Fruit fly (Drosophila melanogaster) whole organism, embryonic: ENCODE measurements around the gene GstO3.
A peak's percentile ranks its signal among the peaks of the same experiment; 100 is the strongest.

Experiments used
- Abd-B ChIP-seq: fragments of 200-800 bp; sonication (Bioruptor generic); optimal IDR thresholded peaks from 2 replicates; lab custom pipeline; 2018; ENCODE audit warnings: missing biosample characterization, mild to moderate bottlenecking, missing genetic modification characterization, moderate library complexity
- B-H2 ChIP-seq: fragments of 200-800 bp; sonication (Bioruptor generic); optimal IDR thresholded peaks from 2 replicates; lab custom pipeline; 2018; ENCODE audit warnings: missing biosample characterization, mild to moderate bottlenecking, missing genetic modification characterization
- Bgb ChIP-seq: fragments of 200-800 bp; sonication (Bioruptor generic); IDR thresholded peaks from 2 replicates; pipeline ENCODE4 v1.3.6; 2022; ENCODE audit warnings: missing biosample characterization, missing genetic modification characterization; ENCODE audit not compliant: partially characterized antibody
- C15 ChIP-seq: fragments of 200-800 bp; sonication (Bioruptor generic); IDR thresholded peaks from 3 replicates; pipeline ENCODE4 v1.3.6; 2022; ENCODE audit warnings: missing biosample characterization, missing genetic modification characterization
- CG10209 ChIP-seq: fragments of 200-800 bp; sonication (Bioruptor generic); optimal IDR thresholded peaks from 3 replicates; lab custom pipeline; 2017; ENCODE audit warnings: missing biosample characterization, mild to moderate bottlenecking, missing genetic modification characterization, missing genetic modification reagents
- CG11085 ChIP-seq: fragments of 200-800 bp; sonication (Bioruptor generic); IDR thresholded peaks from 2 replicates; pipeline ENCODE4 v1.3.6; 2022; ENCODE audit warnings: missing biosample characterization, missing genetic modification characterization
- CG11093 ChIP-seq: fragments of 200-800 bp; sonication (Bioruptor generic); IDR thresholded peaks from 3 replicates; pipeline ENCODE4 v1.3.6; 2022; ENCODE audit warnings: missing biosample characterization, missing genetic modification characterization
- CG12391 ChIP-seq: fragments of 200-800 bp; sonication (Bioruptor generic); optimal IDR thresholded peaks from 3 replicates; lab custom pipeline; 2018; ENCODE audit warnings: missing biosample characterization, mild to moderate bottlenecking, missing genetic modification characterization, moderate library complexity
- CG12942 ChIP-seq: fragments of 200-800 bp; sonication (Bioruptor generic); optimal IDR thresholded peaks from 3 replicates; lab custom pipeline; 2016; ENCODE audit warnings: missing biosample characterization, missing genetic modification characterization
- CG16815 ChIP-seq: fragments of 200-800 bp; sonication (Bioruptor generic); optimal IDR thresholded peaks from 3 replicates; lab custom pipeline; 2017; ENCODE audit warnings: missing biosample characterization, mild to moderate bottlenecking, missing genetic modification characterization
- CG17568 ChIP-seq: fragments of 200-800 bp; sonication (Bioruptor generic); optimal IDR thresholded peaks from 2 replicates; lab custom pipeline; 2018; ENCODE audit warnings: missing biosample characterization, mild to moderate bottlenecking, missing genetic modification characterization, moderate library complexity
- CG18262 ChIP-seq: fragments of 200-800 bp; optimal IDR thresholded peaks from 3 replicates; lab custom pipeline; 2019; ENCODE audit warnings: missing biosample characterization, mild to moderate bottlenecking, missing genetic modification characterization, moderate library complexity
- CG2889 ChIP-seq: fragments of 200-800 bp; sonication (Bioruptor generic); IDR thresholded peaks from 3 replicates; pipeline ENCODE4 v1.3.6; 2022; ENCODE audit warnings: missing biosample characterization, missing genetic modification characterization
- CG31365 ChIP-seq: fragments of 200-800 bp; sonication (Bioruptor generic); optimal IDR thresholded peaks from 2 replicates; lab custom pipeline; 2018; ENCODE audit warnings: missing biosample characterization, mild to moderate bottlenecking, missing genetic modification characterization
- CG4360 ChIP-seq: fragments of 200-800 bp; sonication (Bioruptor generic); IDR thresholded peaks from 2 replicates; pipeline ENCODE4 v1.3.6; 2022; ENCODE audit warnings: missing biosample characterization, missing genetic modification characterization
- CG4707 ChIP-seq: fragments of 200-800 bp; sonication (Bioruptor generic); optimal IDR thresholded peaks from 2 replicates; lab custom pipeline; 2018; ENCODE audit warnings: missing biosample characterization, mild to moderate bottlenecking, missing genetic modification characterization, moderate library complexity
- CG5953 ChIP-seq: fragments of 200-800 bp; sonication (Bioruptor generic); IDR thresholded peaks from 2 replicates; pipeline ENCODE4 v1.3.6; 2022; ENCODE audit warnings: missing biosample characterization, missing genetic modification characterization
- CG6254 ChIP-seq: fragments of 200-800 bp; sonication (Bioruptor generic); optimal IDR thresholded peaks from 3 replicates; lab custom pipeline; 2017; ENCODE audit warnings: mild to moderate bottlenecking, missing biosample characterization, missing genetic modification reagents, missing genetic modification characterization
- CG7745 ChIP-seq: fragments of 200-800 bp; sonication (Bioruptor generic); optimal IDR thresholded peaks from 2 replicates; lab custom pipeline; 2018; ENCODE audit warnings: missing biosample characterization, mild to moderate bottlenecking, missing genetic modification characterization, moderate library complexity
- CG8359 ChIP-seq: fragments of 200-800 bp; sonication (Bioruptor generic); optimal IDR thresholded peaks from 2 replicates; lab custom pipeline; 2017; ENCODE audit warnings: missing biosample characterization, mild to moderate bottlenecking, missing genetic modification characterization, borderline replicate concordance
- CG9797 ChIP-seq: fragments of 200-800 bp; sonication (Bioruptor generic); optimal IDR thresholded peaks from 3 replicates; lab custom pipeline; 2018; ENCODE audit warnings: missing biosample characterization, mild to moderate bottlenecking, missing genetic modification characterization
- CkIIα-i1 ChIP-seq: fragments of 200-800 bp; sonication (Bioruptor generic); IDR thresholded peaks from 2 replicates; pipeline ENCODE4 v1.3.6; 2022; ENCODE audit warnings: missing biosample characterization, missing genetic modification characterization
- E2f1 ChIP-seq: fragments of 200-800 bp; sonication (Bioruptor generic); IDR thresholded peaks from 2 replicates; pipeline ENCODE4 v1.3.6; 2022; ENCODE audit warnings: missing biosample characterization, missing genetic modification characterization
- Fer3 ChIP-seq: fragments of 200-800 bp; sonication (Bioruptor generic); optimal IDR thresholded peaks from 2 replicates; lab custom pipeline; 2018; ENCODE audit warnings: missing biosample characterization, mild to moderate bottlenecking, missing genetic modification characterization, moderate library complexity
- Kr ChIP-seq: fragments of 200-800 bp; sonication (Bioruptor generic); optimal IDR thresholded peaks from 2 replicates; lab custom pipeline; 2017; ENCODE audit warnings: missing biosample characterization, mild to moderate bottlenecking, missing genetic modification characterization
- Mad ChIP-seq: fragments of 200-800 bp; sonication (Bioruptor generic); optimal IDR thresholded peaks from 2 replicates; lab custom pipeline; 2016; ENCODE audit warnings: missing biosample characterization, missing genetic modification characterization
- NC2α ChIP-seq: fragments of 200-800 bp; sonication (Bioruptor generic); optimal IDR thresholded peaks from 2 replicates; lab custom pipeline; 2016; ENCODE audit warnings: missing biosample characterization, missing genetic modification characterization
- ase ChIP-seq: fragments of 200-800 bp; sonication (Bioruptor generic); IDR thresholded peaks from 3 replicates; pipeline ENCODE4 v1.3.6; 2022; ENCODE audit warnings: missing biosample characterization, missing genetic modification characterization
- az2 ChIP-seq: fragments of 200-800 bp; sonication (Bioruptor generic); optimal IDR thresholded peaks from 3 replicates; lab custom pipeline; 2016; ENCODE audit warnings: missing biosample characterization, missing genetic modification characterization
- btn ChIP-seq: fragments of 200-800 bp; sonication (Bioruptor generic); optimal IDR thresholded peaks from 2 replicates; lab custom pipeline; 2016; ENCODE audit warnings: missing biosample characterization, missing genetic modification characterization
- chm ChIP-seq: fragments of 200-800 bp; sonication (Bioruptor generic); IDR thresholded peaks from 2 replicates; pipeline ENCODE4 v1.3.6; 2022; ENCODE audit warnings: missing biosample characterization, missing genetic modification characterization
- ci ChIP-seq: fragments of 200-800 bp; sonication (Bioruptor generic); IDR thresholded peaks from 3 replicates; pipeline ENCODE4 v1.3.6; 2022; ENCODE audit warnings: missing biosample characterization, missing genetic modification characterization
- dati ChIP-seq: fragments of 200-800 bp; sonication (Bioruptor generic); IDR thresholded peaks from 2 replicates; pipeline ENCODE4 v1.3.6; 2022; ENCODE audit warnings: missing biosample characterization, missing genetic modification characterization
- ems ChIP-seq: fragments of 200-800 bp; sonication (Bioruptor generic); optimal IDR thresholded peaks from 3 replicates; lab custom pipeline; 2016; ENCODE audit warnings: missing biosample characterization, missing genetic modification characterization
- fd102C ChIP-seq: fragments of 200-800 bp; sonication (Bioruptor generic); optimal IDR thresholded peaks from 2 replicates; lab custom pipeline; 2018; ENCODE audit warnings: missing biosample characterization, mild to moderate bottlenecking, missing genetic modification characterization, moderate library complexity
- ind ChIP-seq: fragments of 200-800 bp; sonication (Bioruptor generic); optimal IDR thresholded peaks from 3 replicates; lab custom pipeline; 2016; ENCODE audit warnings: missing biosample characterization, missing genetic modification characterization
- knrl ChIP-seq: fragments of 200-800 bp; sonication (Bioruptor generic); IDR thresholded peaks from 3 replicates; pipeline ENCODE4 v1.3.6; 2022; ENCODE audit warnings: missing biosample characterization, missing genetic modification characterization; ENCODE audit not compliant: partially characterized antibody
- mirr ChIP-seq: fragments of 200-800 bp; sonication (Bioruptor generic); optimal IDR thresholded peaks from 3 replicates; lab custom pipeline; 2018; ENCODE audit warnings: missing biosample characterization, mild to moderate bottlenecking, missing genetic modification characterization
- oc ChIP-seq: fragments of 200-800 bp; sonication (Bioruptor generic); optimal IDR thresholded peaks from 2 replicates; lab custom pipeline; 2018; ENCODE audit warnings: missing biosample characterization, mild to moderate bottlenecking, missing genetic modification characterization, moderate library complexity
- rib ChIP-seq: fragments of 200-800 bp; sonication (Bioruptor generic); IDR thresholded peaks from 2 replicates; pipeline ENCODE4 v1.3.6; 2022; ENCODE audit warnings: missing biosample characterization, missing genetic modification characterization
- sd ChIP-seq: fragments of 200-800 bp; sonication (Bioruptor generic); optimal IDR thresholded peaks from 3 replicates; lab custom pipeline; 2018; ENCODE audit warnings: missing biosample characterization, mild to moderate bottlenecking, missing genetic modification characterization, moderate library complexity
- shn ChIP-seq: fragments of 200-800 bp; sonication (Bioruptor generic); optimal IDR thresholded peaks from 3 replicates; lab custom pipeline; 2016; ENCODE audit warnings: missing biosample characterization, missing genetic modification characterization
- sna ChIP-seq: fragments of 200-800 bp; sonication (Bioruptor generic); IDR thresholded peaks from 2 replicates; pipeline ENCODE4 v1.3.6; 2022; ENCODE audit warnings: missing biosample characterization, missing genetic modification characterization; ENCODE audit not compliant: partially characterized antibody
- stc ChIP-seq: fragments of 200-800 bp; sonication (Bioruptor generic); IDR thresholded peaks from 2 replicates; pipeline ENCODE4 v1.3.6; 2022; ENCODE audit warnings: missing biosample characterization, missing genetic modification characterization
- tll ChIP-seq, 2 experiments: fragments of 200-800 bp in 1 of 2; fragments of >200 bp in 1 of 2; sonication (Bioruptor generic) in 1 of 2; optimal IDR thresholded peaks; 2 replicates each; lab custom pipeline; 2017 to 2019; ENCODE audit warnings: missing biosample characterization in 2 of 2, missing genetic modification characterization in 2 of 2, mild to moderate bottlenecking in 1 of 2, moderate library complexity in 1 of 2
- unpg ChIP-seq: fragments of 200-800 bp; sonication (Bioruptor generic); optimal IDR thresholded peaks from 3 replicates; lab custom pipeline; 2018; ENCODE audit warnings: missing biosample characterization, mild to moderate bottlenecking, missing genetic modification characterization, moderate library complexity
- vfl ChIP-seq: fragments of 200-800 bp; sonication (Bioruptor generic); optimal IDR thresholded peaks from 2 replicates; lab custom pipeline; 2016; ENCODE audit warnings: missing biosample characterization, missing genetic modification characterization
- yki ChIP-seq: fragments of >200 bp; optimal IDR thresholded peaks from 3 replicates; lab custom pipeline; 2018
- zfh1 ChIP-seq: fragments of 200-800 bp; sonication (Bioruptor generic); IDR thresholded peaks from 3 replicates; pipeline ENCODE4 v1.3.6; 2022; ENCODE audit warnings: missing biosample characterization, missing genetic modification characterization
- zfh2 ChIP-seq: fragments of 200-800 bp; sonication (Bioruptor generic); optimal IDR thresholded peaks from 2 replicates; lab custom pipeline; 2016; ENCODE audit warnings: missing biosample characterization, missing genetic modification characterization

Gene GstO3

dm6 chr3L:8549183-8549890 is 30.7 kb downstream of the GstO3 start (continued):
- TF ChIP-seq shn: no peak
- peak; percentile 8 for TF ChIP-seq ind (GFP tag; lab: Kevin White, UChicago)
- no peak for TF ChIP-seq yki (lab: Kevin White, UChicago)
- no peak for TF ChIP-seq CG8359 (GFP tag; lab: Kevin White, UChicago)
- TF ChIP-seq oc: peak; percentile 44
- no peak for TF ChIP-seq B-H2
- TF ChIP-seq fd102C (GFP tag; lab: Kevin White, UChicago): peak; percentile 11
- no peak for TF ChIP-seq CG5953 (GFP tag; lab: Robert Waterston, UW)
- TF ChIP-seq vfl (GFP tag; lab: Kevin White, UChicago): no peak
- peak; percentile 42 for TF ChIP-seq btn
- peak; percentile 68; the same call in 1 of the 3 replicates for TF ChIP-seq ci
- no peak for TF ChIP-seq dati
- peak; percentile 15 for TF ChIP-seq ems (GFP tag; lab: Kevin White, UChicago)
- no peak for TF ChIP-seq Bgb (GFP tag; lab: Robert Waterston, UW)
- peak; percentile 85 for TF ChIP-seq sd (tag; lab: Kevin White, UChicago)
- TF ChIP-seq unpg (GFP tag; lab: Kevin White, UChicago): peak; percentile 72
- peak; percentile 10; the same call in 1 of the 2 replicates for TF ChIP-seq CG4360 (GFP tag; lab: Robert Waterston, UW)
- TF ChIP-seq Mad (GFP tag; lab: Kevin White, UChicago): no peak
- TF ChIP-seq Abd-B (GFP tag; lab: Kevin White, UChicago): peak; percentile 8
- TF ChIP-seq tll (GFP tag; optimal IDR thresholded peaks at IDR 0.05; lab: Kevin White, UChicago): no peak
- no peak for TF ChIP-seq CG31365 (tag; lab: Kevin White, UChicago)
- peak; percentile 39 for TF ChIP-seq CG17568 (GFP tag; lab: Kevin White, UChicago)
- TF ChIP-seq CG11085: no peak
- TF ChIP-seq CG2889: no peak
- peak; percentile 56; the same call in 1 of the 2 replicates for TF ChIP-seq chm (GFP tag; lab: Robert Waterston, UW)
- no peak for TF ChIP-seq zfh2 (GFP tag; lab: Kevin White, UChicago)
- peak; percentile 53 for TF ChIP-seq CG6254 (GFP tag; lab: Kevin White, UChicago)
- TF ChIP-seq CG12391 (tag; lab: Kevin White, UChicago): peak; percentile 56
- no peak for TF ChIP-seq CkIIα-i1 (GFP tag; lab: Robert Waterston, UW)
- 0 out of 3 replicates have a peak, but pooled peaks have one; percentile 43 for TF ChIP-seq ase
- TF ChIP-seq CG12942 (GFP tag; lab: Kevin White, UChicago): no peak
- TF ChIP-seq E2f1 (GFP tag; lab: Robert Waterston, UW): peak; percentile 26; the same call in 1 of the 2 replicates
- no peak for TF ChIP-seq sna (GFP tag; lab: Robert Waterston, UW)
- no peak for TF ChIP-seq rib (GFP tag; lab: Robert Waterston, UW)
- TF ChIP-seq CG10209 (GFP tag; lab: Kevin White, UChicago): peak; percentile 25
- no peak for TF ChIP-seq CG9797
- peak; percentile 66 for TF ChIP-seq stc
- no peak for TF ChIP-seq Kr
- TF ChIP-seq NC2α (GFP tag; lab: Kevin White, UChicago): no peak
- TF ChIP-seq CG18262 (tag; lab: Kevin White, UChicago): peak; percentile 74
- peak; percentile 32 for TF ChIP-seq Fer3 (tag; lab: Kevin White, UChicago)
- peak; percentile 37 for TF ChIP-seq az2 (GFP tag; lab: Kevin White, UChicago)
- no peak for TF ChIP-seq knrl (GFP tag; lab: Robert Waterston, UW)
- TF ChIP-seq mirr (GFP tag; lab: Kevin White, UChicago): peak; percentile 5
- TF ChIP-seq zfh1: peak; percentile 54; the same call in 1 of the 3 replicates
- no peak for TF ChIP-seq CG7745 (tag; lab: Kevin White, UChicago)
- TF ChIP-seq C15: no peak
- peak; percentile 51 for TF ChIP-seq CG4707
- no peak for TF ChIP-seq CG16815 (GFP tag; lab: Kevin White, UChicago)
- TF ChIP-seq CG11093 (GFP tag; lab: Robert Waterston, UW): peak; percentile 31; the same call in 1 of the 3 replicates
